Worm (Caenorhabditis elegans): ENCODE results near the gene B0393.5.

ce11 chrIII:4811195-4811594 lies 45.6 kb downstream of the B0393.5 start, which contains the start of gene C38D4.7:
- TF ChIP-seq aha-1 (tag) (no peak), lin-13 (GFP tag; optimal IDR thresholded peaks at IDR 0.05) (no peak)

Data from whole organism, L4 larva.